Fruit fly (Drosophila melanogaster): ENCODE measurements around the gene CG17650.

DNA sequence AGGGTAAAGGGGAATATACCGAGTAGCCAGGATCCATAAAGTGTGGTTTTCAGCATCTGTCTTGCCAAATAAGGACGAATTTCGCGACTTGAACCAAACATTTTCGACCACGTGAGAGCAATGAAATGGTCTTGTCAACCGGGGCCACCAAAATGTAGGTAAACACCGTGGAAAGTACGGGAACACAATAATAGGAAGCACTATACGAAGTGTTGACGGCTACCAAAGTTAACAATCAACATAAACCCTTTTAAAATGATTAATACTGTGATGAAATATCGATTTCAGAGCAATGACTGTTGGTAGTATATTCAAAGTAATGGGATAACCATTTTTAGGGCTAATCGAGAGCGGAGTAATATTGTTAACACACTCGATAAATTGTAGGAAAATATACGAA lies 34.3 kb upstream of the CG17650 start, which contains the start of gene Gr22b:
- no peak for TF ChIP-seq h (GFP tag; optimal IDR thresholded peaks at IDR 0.05)
- TF ChIP-seq br (GFP tag; optimal IDR thresholded peaks at IDR 0.05), result no peak
- no peak for TF ChIP-seq OdsH (GFP tag; optimal IDR thresholded peaks at IDR 0.05)
- no peak for TF ChIP-seq Abd-B (GFP tag; optimal IDR thresholded peaks at IDR 0.05)
- TF ChIP-seq psq (GFP tag; optimal IDR thresholded peaks at IDR 0.05), result no peak
- no peak for TF ChIP-seq Sp1 (GFP tag; optimal IDR thresholded peaks at IDR 0.05)
- TF ChIP-seq foxo (GFP tag; optimal IDR thresholded peaks at IDR 0.05), result no peak
- no peak for TF ChIP-seq pan (optimal IDR thresholded peaks at IDR 0.05)
- TF ChIP-seq dmrt93B (GFP tag; optimal IDR thresholded peaks at IDR 0.05), result no peak
- TF ChIP-seq sage (GFP tag; optimal IDR thresholded peaks at IDR 0.05), result no peak
- TF ChIP-seq Hnf4 (GFP tag; optimal IDR thresholded peaks at IDR 0.05), result no peak
- TF ChIP-seq jim (GFP tag; optimal IDR thresholded peaks at IDR 0.05), result no peak
- TF ChIP-seq Hr83 (GFP tag; optimal IDR thresholded peaks at IDR 0.05; ENCODE audit: poor library complexity, severe bottlenecking), result no peak

Data from whole organism, wandering third instar larva.